Fruit fly (Drosophila melanogaster) whole organism, embryonic: Measurements from ENCODE around the gene Lim1.
A peak's percentile ranks its signal among the peaks of the same experiment; 100 is the strongest.

Experiments used
- Antp ChIP-seq: fragments of 200-800 bp; sonication (Bioruptor generic); optimal IDR thresholded peaks from 3 replicates; lab custom pipeline; 2016; ENCODE audit warnings: missing biosample characterization, missing genetic modification characterization
- CG10321 ChIP-seq: fragments of 200-800 bp; sonication (Bioruptor generic); IDR thresholded peaks from 2 replicates; pipeline ENCODE4 v1.3.6; 2022; ENCODE audit warnings: missing biosample characterization, missing genetic modification characterization
- CG11093 ChIP-seq: fragments of 200-800 bp; sonication (Bioruptor generic); IDR thresholded peaks from 3 replicates; pipeline ENCODE4 v1.3.6; 2022; ENCODE audit warnings: missing biosample characterization, missing genetic modification characterization
- CG12104 ChIP-seq: fragments of 200-800 bp; sonication (Bioruptor generic); optimal IDR thresholded peaks from 3 replicates; lab custom pipeline; 2016; ENCODE audit warnings: missing biosample characterization, missing genetic modification characterization
- CG12219 ChIP-seq: fragments of 200-800 bp; sonication (Bioruptor generic); optimal IDR thresholded peaks from 3 replicates; lab custom pipeline; 2018; ENCODE audit warnings: missing biosample characterization, mild to moderate bottlenecking, missing genetic modification characterization
- CG12391 ChIP-seq: fragments of 200-800 bp; sonication (Bioruptor generic); optimal IDR thresholded peaks from 3 replicates; lab custom pipeline; 2018; ENCODE audit warnings: missing biosample characterization, mild to moderate bottlenecking, missing genetic modification characterization, moderate library complexity
- CG13424 ChIP-seq: fragments of 200-800 bp; sonication (Bioruptor generic); optimal IDR thresholded peaks from 2 replicates; lab custom pipeline; 2019; ENCODE audit warnings: missing biosample characterization, mild to moderate bottlenecking, missing genetic modification characterization, moderate library complexity
- CG14667 ChIP-seq: fragments of 200-800 bp; sonication (Bioruptor generic); IDR thresholded peaks from 2 replicates; pipeline ENCODE4 v1.3.6; 2022; ENCODE audit warnings: missing biosample characterization, missing genetic modification characterization
- CG16863 ChIP-seq: fragments of 200-800 bp; sonication (Bioruptor generic); optimal IDR thresholded peaks from 3 replicates; lab custom pipeline; 2016; ENCODE audit warnings: missing biosample characterization, missing genetic modification characterization
- CG17361 ChIP-seq: fragments of 200-800 bp; sonication (Bioruptor generic); IDR thresholded peaks from 3 replicates; pipeline ENCODE4 v1.3.6; 2022; ENCODE audit warnings: missing biosample characterization, missing genetic modification characterization
- CG17385 ChIP-seq: fragments of 200-800 bp; sonication (Bioruptor generic); optimal IDR thresholded peaks from 3 replicates; lab custom pipeline; 2018; ENCODE audit warnings: missing biosample characterization, mild to moderate bottlenecking, missing genetic modification characterization
- CG30403 ChIP-seq: fragments of 200-800 bp; sonication (Bioruptor generic); optimal IDR thresholded peaks from 3 replicates; lab custom pipeline; 2016; ENCODE audit warnings: missing biosample characterization, missing genetic modification characterization
- CG31441 ChIP-seq: fragments of 200-800 bp; sonication (Bioruptor generic); IDR thresholded peaks from 2 replicates; pipeline ENCODE4 v1.3.6; 2022; ENCODE audit warnings: missing biosample characterization, missing genetic modification characterization
- CG4424 ChIP-seq: fragments of 200-800 bp; sonication (Bioruptor generic); optimal IDR thresholded peaks from 3 replicates; lab custom pipeline; 2016; ENCODE audit warnings: missing biosample characterization, missing genetic modification characterization
- CG4730 ChIP-seq: fragments of 200-800 bp; sonication (Bioruptor generic); IDR thresholded peaks from 2 replicates; pipeline ENCODE4 v1.3.6; 2022; ENCODE audit warnings: missing biosample characterization, missing genetic modification characterization
- CG4854 ChIP-seq: fragments of 200-800 bp; sonication (Bioruptor generic); optimal IDR thresholded peaks from 2 replicates; lab custom pipeline; 2016; ENCODE audit warnings: missing biosample characterization, missing genetic modification characterization, inconsistent platforms
- CG6272 ChIP-seq: fragments of 200-800 bp; sonication (Bioruptor generic); IDR thresholded peaks from 2 replicates; pipeline ENCODE4 v1.3.6; 2022; ENCODE audit warnings: missing biosample characterization, missing genetic modification characterization
- CG7372 ChIP-seq: fragments of 200-800 bp; sonication (Bioruptor generic); IDR thresholded peaks from 2 replicates; pipeline ENCODE4 v1.3.6; 2022; ENCODE audit warnings: missing biosample characterization, missing genetic modification characterization
- CG8089 ChIP-seq: fragments of 200-800 bp; sonication (Bioruptor generic); optimal IDR thresholded peaks from 3 replicates; lab custom pipeline; 2016; ENCODE audit warnings: missing biosample characterization, missing genetic modification characterization
- CG8359 ChIP-seq: fragments of 200-800 bp; sonication (Bioruptor generic); optimal IDR thresholded peaks from 2 replicates; lab custom pipeline; 2017; ENCODE audit warnings: missing biosample characterization, mild to moderate bottlenecking, missing genetic modification characterization, borderline replicate concordance
- D19A ChIP-seq: fragments of 200-800 bp; optimal IDR thresholded peaks from 3 replicates; lab custom pipeline; 2019; ENCODE audit warnings: missing biosample characterization, mild to moderate bottlenecking, missing genetic modification characterization, moderate library complexity
- Dbx ChIP-seq: fragments of 200-800 bp; sonication (Bioruptor generic); IDR thresholded peaks from 3 replicates; pipeline ENCODE4 v1.3.6; 2022; ENCODE audit warnings: missing biosample characterization, missing genetic modification characterization
- Eip74EF ChIP-seq, 2 experiments: fragments of 200-800 bp in 1 of 2; fragments of >200 bp in 1 of 2; sonication (Bioruptor generic) in 1 of 2; optimal IDR thresholded peaks; 2 replicates each; lab custom pipeline; 2017 to 2019; ENCODE audit warnings: missing biosample characterization in 2 of 2, missing genetic modification characterization in 2 of 2, mild to moderate bottlenecking in 1 of 2, moderate library complexity in 1 of 2
- Ets65A ChIP-seq: fragments of 200-800 bp; sonication (Bioruptor generic); peaks from one replicate; lab custom pipeline; 2016; ENCODE audit warnings: missing biosample characterization, missing genetic modification characterization
- H2.0 ChIP-seq: fragments of 200-800 bp; sonication (Bioruptor generic); IDR thresholded peaks from 2 replicates; pipeline ENCODE4 v1.3.6; 2022; ENCODE audit warnings: missing biosample characterization, missing genetic modification characterization
- MESR4 ChIP-seq: fragments of 200-800 bp; sonication (Bioruptor generic); optimal IDR thresholded peaks from 2 replicates; lab custom pipeline; 2018; ENCODE audit warnings: missing biosample characterization, mild to moderate bottlenecking, missing genetic modification characterization, moderate library complexity
- PHDP ChIP-seq: fragments of 200-800 bp; sonication (Bioruptor generic); optimal IDR thresholded peaks from 3 replicates; lab custom pipeline; 2018; ENCODE audit warnings: missing biosample characterization, mild to moderate bottlenecking, missing genetic modification characterization, moderate library complexity
- Ptx1 ChIP-seq: fragments of 200-800 bp; sonication (Bioruptor generic); IDR thresholded peaks from 2 replicates; pipeline ENCODE4 v1.3.6; 2022; ENCODE audit warnings: missing biosample characterization, missing genetic modification characterization
- Side ChIP-seq: fragments of 200-800 bp; sonication (Bioruptor generic); optimal IDR thresholded peaks from 2 replicates; lab custom pipeline; 2016; ENCODE audit warnings: missing biosample characterization, missing genetic modification characterization
- ac ChIP-seq: fragments of 200-800 bp; sonication (Bioruptor generic); optimal IDR thresholded peaks from 3 replicates; lab custom pipeline; 2017; ENCODE audit warnings: missing biosample characterization, mild to moderate bottlenecking, missing genetic modification characterization
- az2 ChIP-seq: fragments of 200-800 bp; sonication (Bioruptor generic); optimal IDR thresholded peaks from 3 replicates; lab custom pipeline; 2016; ENCODE audit warnings: missing biosample characterization, missing genetic modification characterization
- bsh ChIP-seq, 2 experiments: fragments of 200-800 bp; sonication (Bioruptor generic); optimal IDR thresholded peaks; 2 replicates each; lab custom pipeline; 2017 to 2018; ENCODE audit warnings: mild to moderate bottlenecking in 2 of 2, missing biosample characterization in 2 of 2, missing genetic modification characterization in 2 of 2, moderate library complexity in 1 of 2
- ci ChIP-seq: fragments of 200-800 bp; sonication (Bioruptor generic); IDR thresholded peaks from 3 replicates; pipeline ENCODE4 v1.3.6; 2022; ENCODE audit warnings: missing biosample characterization, missing genetic modification characterization
- croc ChIP-seq: fragments of 200-800 bp; sonication (Bioruptor generic); conservative IDR thresholded peaks from 3 replicates; pipeline ENCODE4 v1.3.6; 2022; ENCODE audit warnings: missing biosample characterization, missing genetic modification characterization
- dm ChIP-seq: fragments of 200-800 bp; sonication (Bioruptor generic); optimal IDR thresholded peaks from 3 replicates; lab custom pipeline; 2016; ENCODE audit warnings: missing biosample characterization, missing genetic modification characterization
- dmrt11E ChIP-seq: fragments of 200-800 bp; sonication (Bioruptor generic); optimal IDR thresholded peaks from 3 replicates; lab custom pipeline; 2018; ENCODE audit warnings: missing biosample characterization, mild to moderate bottlenecking, missing genetic modification characterization, moderate library complexity
- dmrt99B ChIP-seq: fragments of 200-800 bp; sonication (Bioruptor generic); optimal IDR thresholded peaks from 2 replicates; lab custom pipeline; 2018; ENCODE audit warnings: missing biosample characterization, mild to moderate bottlenecking, missing genetic modification characterization, moderate library complexity
- fd64A ChIP-seq: fragments of 200-800 bp; sonication (Bioruptor generic); optimal IDR thresholded peaks from 3 replicates; lab custom pipeline; 2018; ENCODE audit warnings: missing biosample characterization, mild to moderate bottlenecking, missing genetic modification characterization
- gsb-n ChIP-seq: fragments of 200-800 bp; sonication (Bioruptor generic); optimal IDR thresholded peaks from 3 replicates; lab custom pipeline; 2018; ENCODE audit warnings: missing biosample characterization, mild to moderate bottlenecking, missing genetic modification characterization
- gt ChIP-seq: fragments of 200-800 bp; sonication (Bioruptor generic); IDR thresholded peaks from 2 replicates; pipeline ENCODE4 v1.3.6; 2022; ENCODE audit warnings: missing biosample characterization, missing genetic modification characterization
- ind ChIP-seq: fragments of 200-800 bp; sonication (Bioruptor generic); optimal IDR thresholded peaks from 3 replicates; lab custom pipeline; 2016; ENCODE audit warnings: missing biosample characterization, missing genetic modification characterization
- lmd ChIP-seq: fragments of 200-800 bp; sonication (Bioruptor generic); IDR thresholded peaks from 2 replicates; pipeline ENCODE4 v1.3.6; 2022; ENCODE audit warnings: missing biosample characterization, missing genetic modification characterization
- otp ChIP-seq: fragments of 200-800 bp; sonication (Bioruptor generic); IDR thresholded peaks from 3 replicates; pipeline ENCODE4, ENCODE4 v1.3.6; 2022; ENCODE audit warnings: missing biosample characterization, missing genetic modification characterization
- phol ChIP-seq: fragments of 200-800 bp; sonication (Bioruptor generic); optimal IDR thresholded peaks from 3 replicates; lab custom pipeline; 2018; ENCODE audit warnings: missing biosample characterization, mild to moderate bottlenecking, missing genetic modification characterization, moderate library complexity
- row ChIP-seq: fragments of 200-800 bp; sonication (Bioruptor generic); IDR thresholded peaks from 3 replicates; pipeline ENCODE4 v1.3.6; 2022; ENCODE audit warnings: missing biosample characterization, missing genetic modification characterization
- tap ChIP-seq: fragments of 200-800 bp; optimal IDR thresholded peaks from 3 replicates; lab custom pipeline; 2019; ENCODE audit warnings: missing biosample characterization, mild to moderate bottlenecking, missing genetic modification characterization, moderate library complexity
- ttk ChIP-seq: fragments of 200-800 bp; sonication (Bioruptor generic); IDR thresholded peaks from 2 replicates; pipeline ENCODE4 v2.1.2; 2022; ENCODE audit warnings: missing biosample characterization, missing genetic modification characterization
- zfh1 ChIP-seq: fragments of 200-800 bp; sonication (Bioruptor generic); IDR thresholded peaks from 3 replicates; pipeline ENCODE4 v1.3.6; 2022; ENCODE audit warnings: missing biosample characterization, missing genetic modification characterization

The Lim1 gene

dm6 chrX:8837184-8837583 is 31.6 kb upstream of the Lim1 start (continued):
- 0 out of 2 replicates have a peak, but pooled peaks have one; percentile 15 for TF ChIP-seq CG4730 (GFP tag; lab: Robert Waterston, UW)
- peak; percentile 63 for TF ChIP-seq Ptx1 (GFP tag; lab: Robert Waterston, UW)
- peak; percentile 16 for TF ChIP-seq CG30403 (GFP tag; lab: Kevin White, UChicago)
- TF ChIP-seq ind (GFP tag; lab: Kevin White, UChicago), result peak; percentile 15
- TF ChIP-seq az2, result peak; percentile 51
- peak in 1 of 2 experiments; percentile 54 for TF ChIP-seq bsh (GFP tag; optimal IDR thresholded peaks at IDR 0.05; lab: Kevin White, UChicago)
- peak; percentile 23 for TF ChIP-seq CG12219 (GFP tag; lab: Kevin White, UChicago)
- peak; percentile 43 for TF ChIP-seq tap (tag; lab: Kevin White, UChicago)
- no peak for TF ChIP-seq CG8359
- TF ChIP-seq croc, result peak; percentile 31; the same call in 1 of the 3 replicates
- peak in 1 of 2 experiments; percentile 36 for TF ChIP-seq Eip74EF (GFP tag; optimal IDR thresholded peaks at IDR 0.05; lab: Kevin White, UChicago)
- peak; percentile 29 for TF ChIP-seq PHDP (tag; lab: Kevin White, UChicago)
- TF ChIP-seq CG17385, result peak; percentile 6
- TF ChIP-seq otp (GFP tag; lab: Robert Waterston, UW), result 0 out of 3 replicates have a peak, but pooled peaks have one; percentile 27
- 0 out of 2 replicates have a peak, but pooled peaks have one; percentile 7 for TF ChIP-seq CG7372 (GFP tag; lab: Robert Waterston, UW)

dm6 chrX:8836566-8836965 is 31.0 kb upstream of the Lim1 start:
- TF ChIP-seq row (GFP tag; lab: Robert Waterston, UW) (0 out of 3 replicates have a peak, but pooled peaks have one; percentile 13), CG4854 (GFP tag; lab: Kevin White, UChicago) (no peak), D19A (tag; lab: Kevin White, UChicago) (peak; percentile 54)

- peak; percentile 19 for TF ChIP-seq phol (tag; lab: Kevin White, UChicago)
- TF ChIP-seq CG11093 (GFP tag; lab: Robert Waterston, UW), result peak; percentile 38; the same call in 1 of the 3 replicates
- peak; percentile 76 for TF ChIP-seq ci (GFP tag; lab: Robert Waterston, UW)
- TF ChIP-seq fd64A (GFP tag; lab: Kevin White, UChicago), result no peak
- TF ChIP-seq dmrt99B (tag; lab: Kevin White, UChicago), result peak; percentile 76
- TF ChIP-seq CG6272 (GFP tag; lab: Robert Waterston, UW), result 0 out of 2 replicates have a peak, but pooled peaks have one; percentile 32
- TF ChIP-seq Side, result no peak
- no peak for TF ChIP-seq ac
- TF ChIP-seq gsb-n (tag; lab: Kevin White, UChicago), result peak; percentile 24
- peak; percentile 72; the same call in 1 of the 3 replicates for TF ChIP-seq zfh1
- peak; percentile 84 for TF ChIP-seq Ets65A
- TF ChIP-seq CG4424 (GFP tag; lab: Kevin White, UChicago), result peak; percentile 6
- 0 out of 2 replicates have a peak, but pooled peaks have one; percentile 15 for TF ChIP-seq H2.0 (GFP tag; lab: Robert Waterston, UW)
- TF ChIP-seq CG14667 (GFP tag; lab: Robert Waterston, UW), result 0 out of 2 replicates have a peak, but pooled peaks have one; percentile 26
- TF ChIP-seq CG16863 (GFP tag; lab: Kevin White, UChicago), result no peak
- TF ChIP-seq CG17361 (GFP tag; lab: Robert Waterston, UW), result peak; percentile 42; the same call in 2 of the 3 replicates
- peak; percentile 33 for TF ChIP-seq Antp (GFP tag; lab: Kevin White, UChicago)
- no peak for TF ChIP-seq MESR4 (GFP tag; lab: Kevin White, UChicago)
- TF ChIP-seq gt (GFP tag; lab: Robert Waterston, UW), result no peak
- peak; percentile 30; the same call in 1 of the 2 replicates for TF ChIP-seq CG31441 (GFP tag; lab: Robert Waterston, UW)
- peak; percentile 1 for TF ChIP-seq CG8089 (GFP tag; lab: Kevin White, UChicago)
- TF ChIP-seq CG4730 (GFP tag; lab: Robert Waterston, UW), result peak; percentile 25; the same call in 1 of the 2 replicates
- TF ChIP-seq Dbx (GFP tag; lab: Robert Waterston, UW), result no peak
- TF ChIP-seq dm (GFP tag; lab: Kevin White, UChicago), result no peak
- no peak for TF ChIP-seq CG12104 (GFP tag; lab: Kevin White, UChicago)
- peak; percentile 54; the same call in 1 of the 2 replicates for TF ChIP-seq lmd
- TF ChIP-seq dmrt11E (tag; lab: Kevin White, UChicago), result peak; percentile 22
- TF ChIP-seq CG12391 (tag; lab: Kevin White, UChicago), result peak; percentile 18
- TF ChIP-seq ttk (GFP tag; lab: Robert Waterston, UW), result peak; percentile 53; the same call in 1 of the 2 replicates
- TF ChIP-seq CG10321 (GFP tag; lab: Robert Waterston, UW), result no peak
- peak; percentile 13 for TF ChIP-seq CG13424 (tag; lab: Kevin White, UChicago)
Measured at dm6 chrX:8835126-8835525, 29.5 kb upstream of the Lim1 start.
